Worm (Caenorhabditis elegans) whole organism, L4/young adult: ENCODE data around the gene F17E9.18.

Experiments used
- W03F9.2 ChIP-seq: fragments of 150-350 bp; optimal IDR thresholded peaks from 2 replicates; lab custom pipeline; 2014; ENCODE audit warnings: missing biosample characterization, missing genetic modification characterization
- dao-5 ChIP-seq: sonication (generic microtip); optimal IDR thresholded peaks from 2 replicates; lab custom pipeline; 2016; ENCODE audit warnings: missing genotype, missing genetic modification characterization, moderate library complexity, missing compliant biosample characterization
- him-1 ChIP-seq: sonication (generic microtip); optimal IDR thresholded peaks from 2 replicates; lab custom pipeline; 2016; ENCODE audit warnings: missing genotype, missing genetic modification reagents, missing genetic modification characterization, missing compliant biosample characterization

F17E9.18 gene

DNA sequence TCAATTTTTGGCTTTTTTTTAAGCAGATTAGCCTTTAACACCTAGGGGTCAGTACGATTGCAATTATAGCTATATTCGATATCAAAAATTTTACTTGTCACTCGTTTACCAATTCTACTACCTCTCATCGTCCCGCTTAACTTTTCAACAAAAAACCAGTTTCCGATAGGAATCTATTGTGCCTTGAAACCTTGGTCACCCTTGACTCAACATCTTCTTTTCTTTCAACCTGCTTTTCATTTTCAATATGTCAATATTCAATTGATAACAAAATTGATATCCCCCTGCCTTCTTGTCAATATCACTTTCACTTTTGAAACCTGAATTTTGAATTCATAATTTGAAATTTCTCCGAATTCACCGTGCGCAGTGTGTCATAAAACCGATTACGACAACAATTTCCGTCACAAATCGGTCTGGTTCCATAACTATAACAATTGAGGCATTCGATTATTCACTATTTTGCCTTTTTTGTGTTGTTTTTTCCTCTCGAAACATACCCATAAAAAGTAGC lies 44.2 kb downstream of the F17E9.18 start:
- TF ChIP-seq dao-5 (tag; lab: Kevin White, UChicago): no peak
- TF ChIP-seq him-1 (tag; lab: Kevin White, UChicago): no peak
- no peak for TF ChIP-seq W03F9.2 (tag; lab: Kevin White, UChicago)

ce11 chrIV:8301925-8302324 lies 45.0 kb downstream of the F17E9.18 start:
- no peak for TF ChIP-seq him-1 (tag; lab: Kevin White, UChicago)
- TF ChIP-seq dao-5 (tag; lab: Kevin White, UChicago): no peak
- TF ChIP-seq W03F9.2 (tag; lab: Kevin White, UChicago): no peak

DNA sequence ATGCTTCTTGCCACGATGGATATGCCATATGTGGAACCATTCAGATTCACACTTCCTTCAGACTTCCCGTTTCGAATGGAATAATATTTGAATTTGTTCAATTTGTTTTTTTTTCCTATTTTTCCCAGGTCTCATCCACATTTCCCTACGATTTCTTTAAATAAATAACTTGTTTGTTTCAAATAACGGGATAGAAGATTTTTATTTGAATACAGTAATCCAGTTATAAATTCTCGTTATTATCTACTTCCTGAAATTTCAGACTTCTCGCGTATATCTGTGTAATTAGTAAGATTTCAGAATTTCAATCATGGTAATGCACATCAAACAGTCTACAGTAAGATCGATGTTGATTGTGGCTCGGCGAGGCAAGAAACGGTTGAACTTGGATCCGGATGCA lies 46.5 kb downstream of the F17E9.18 start, which contains the start of gene F35H10.5:
Gene F35H10.5 (plus strand): TSS at position 301 of the 400 bp plus-strand sequence.
- TF ChIP-seq W03F9.2 (tag; lab: Kevin White, UChicago): no peak
- no peak for TF ChIP-seq him-1 (tag; lab: Kevin White, UChicago)
- no peak for TF ChIP-seq dao-5 (tag; lab: Kevin White, UChicago)

- TF ChIP-seq dao-5 (tag; lab: Kevin White, UChicago) (no peak), him-1 (tag; lab: Kevin White, UChicago) (no peak), W03F9.2 (tag; lab: Kevin White, UChicago) (no peak)
Measured at ce11 chrIV:8299636-8300035, 47.3 kb downstream of the F17E9.18 start, which contains the start of gene F35H10.6. TSS of gene F35H10.6 (plus strand) at chrIV:8299936.

DNA sequence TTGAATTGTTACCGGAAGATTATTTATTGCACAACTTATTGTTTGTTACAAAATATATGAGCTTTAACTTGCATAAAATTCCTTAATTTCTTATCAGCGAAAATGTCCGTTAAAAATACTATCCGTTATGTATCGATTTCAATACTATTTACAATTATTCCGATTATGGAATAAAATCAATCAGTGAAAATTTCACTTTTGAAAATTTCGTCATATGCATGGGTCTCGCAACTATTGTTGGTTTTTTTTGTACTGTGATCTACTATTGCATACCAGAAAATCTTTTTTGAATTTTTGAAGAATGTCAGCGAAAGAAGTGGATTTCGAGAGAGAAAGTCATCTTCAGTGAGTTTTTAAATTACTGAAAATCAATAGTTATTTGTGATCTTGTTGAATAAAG lies 49.8 kb downstream of the F17E9.18 start, which contains the start of gene nprl-3:
Gene nprl-3 (plus strand): TSS at position 301 of the 400 bp plus-strand sequence.
- TF ChIP-seq dao-5 (tag; lab: Kevin White, UChicago) (no peak), W03F9.2 (tag; lab: Kevin White, UChicago) (no peak), him-1 (tag; lab: Kevin White, UChicago) (no peak)
